Fruit fly (Drosophila melanogaster): ENCODE results near the gene CG44004.

The CG44004 gene

DNA sequence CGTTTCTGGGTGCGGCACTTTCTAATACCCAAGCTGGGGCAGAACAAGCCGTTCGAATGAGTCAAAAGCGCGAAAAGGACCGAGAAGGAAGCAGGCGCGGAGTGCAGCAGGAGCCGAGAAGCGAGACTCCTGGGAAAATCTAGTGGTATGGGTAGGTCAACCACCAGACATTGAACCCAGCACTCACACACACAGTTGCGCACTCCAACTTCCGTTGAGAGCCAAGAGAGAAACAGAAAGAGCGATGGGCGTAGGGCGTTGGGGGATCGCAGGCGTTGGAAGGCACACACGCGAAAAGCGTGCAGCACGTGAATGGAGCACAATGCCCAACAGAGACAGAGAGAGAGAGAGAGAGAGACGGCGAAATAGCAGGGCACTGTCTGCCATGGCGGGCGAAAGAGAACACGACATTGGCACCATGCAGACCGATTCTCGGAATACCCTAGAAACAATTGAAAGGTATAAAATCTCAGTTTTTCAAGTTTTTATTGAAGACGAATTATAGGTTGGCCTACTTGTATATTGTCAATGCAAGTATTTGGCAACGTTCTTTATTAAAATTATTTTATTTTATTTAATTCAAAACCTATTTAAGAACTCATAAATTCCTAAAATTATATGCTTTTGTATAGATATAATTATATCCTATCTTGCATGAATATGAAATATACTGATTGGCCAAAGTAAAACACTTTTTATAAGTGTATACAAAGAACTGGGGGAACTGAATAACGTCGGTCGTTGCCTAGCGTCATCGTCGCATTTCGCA is 4.2 kb upstream of the CG44004 start:
- TF ChIP-seq CG8159 (tag; optimal IDR thresholded peaks at IDR 0.05) (peak; percentile 99), D1 (tag; optimal IDR thresholded peaks at IDR 0.05) (peak; percentile 97), CG4496 (GFP tag; IDR thresholded peaks at IDR 0.05) (peak; percentile 91), CG32121 (GFP tag; IDR thresholded peaks at IDR 0.05) (peak; percentile 92), fd96Ca (GFP tag; IDR thresholded peaks at IDR 0.05) (peak; percentile 90), Pif1A (GFP tag; optimal IDR thresholded peaks at IDR 0.05) (peak; percentile 76), gl (tag; optimal IDR thresholded peaks at IDR 0.05) (peak; percentile 78), Snoo (tag; optimal IDR thresholded peaks at IDR 0.05) (peak; percentile 74), Ets98B (GFP tag; IDR thresholded peaks at IDR 0.05) (peak; percentile 85), EcR (GFP tag; optimal IDR thresholded peaks at IDR 0.05) (peak; percentile 99), CG13204 (GFP tag; optimal IDR thresholded peaks at IDR 0.05) (peak; percentile 90), CG14655 (GFP tag; optimal IDR thresholded peaks at IDR 0.05) (peak; percentile 99), CG15710 (tag; optimal IDR thresholded peaks at IDR 0.05) (peak; percentile 99), CG10348 (GFP tag; IDR thresholded peaks at IDR 0.05) (peak; percentile 86), CG9948 (tag; optimal IDR thresholded peaks at IDR 0.05) (peak; percentile 99), rn (GFP tag; IDR thresholded peaks at IDR 0.05) (peak; percentile 84), CG8301 (tag; optimal IDR thresholded peaks at IDR 0.05) (peak; percentile 96), Pif1B (GFP tag; optimal IDR thresholded peaks at IDR 0.05) (peak; percentile 88), CG17806 (tag; optimal IDR thresholded peaks at IDR 0.05) (peak; percentile 96), CG34367 (tag; optimal IDR thresholded peaks at IDR 0.05) (peak; percentile 96), CG12605 (GFP tag; IDR thresholded peaks at IDR 0.05) (peak; percentile 71)

DNA sequence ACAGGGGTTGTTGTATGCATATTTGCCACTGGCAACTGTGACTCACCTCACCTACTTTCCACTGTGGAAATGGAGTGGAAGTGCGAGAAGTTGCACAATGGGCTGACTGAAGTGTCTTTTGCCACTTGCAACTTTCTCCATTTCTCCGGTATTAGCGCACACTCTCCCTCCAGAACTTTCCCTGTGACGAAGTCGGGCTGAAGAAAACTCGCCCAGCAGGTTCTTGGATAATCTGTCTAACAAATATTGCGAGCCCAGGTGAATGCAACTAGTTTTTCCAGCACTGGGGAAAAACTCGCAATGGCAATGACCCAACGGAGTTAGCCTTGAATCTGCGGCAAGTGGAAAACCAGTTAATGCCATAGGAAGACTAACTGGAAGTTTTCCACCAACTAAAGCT is 3.0 kb upstream of the CG44004 start:
- TF ChIP-seq CG4496 (GFP tag; IDR thresholded peaks at IDR 0.05) (0 out of 3 replicates have a peak, but pooled peaks have one; percentile 47), CG8301 (tag; optimal IDR thresholded peaks at IDR 0.05) (peak; percentile 67), fd96Ca (GFP tag; IDR thresholded peaks at IDR 0.05) (no peak; the same call in 1 of the 3 replicates), CG14655 (GFP tag; optimal IDR thresholded peaks at IDR 0.05) (peak; percentile 74), CG13204 (GFP tag; optimal IDR thresholded peaks at IDR 0.05) (no peak)

dm6 chr3L:18075853-18076252 is 2.2 kb upstream of the CG44004 start:
- TF ChIP-seq Pif1B (GFP tag; optimal IDR thresholded peaks at IDR 0.05) (no peak), CG15710 (tag; optimal IDR thresholded peaks at IDR 0.05) (peak; percentile 19), Pif1A (GFP tag; optimal IDR thresholded peaks at IDR 0.05) (no peak), CG4496 (GFP tag; IDR thresholded peaks at IDR 0.05) (peak; percentile 60; the same call in 1 of the 3 replicates), CG17806 (tag; optimal IDR thresholded peaks at IDR 0.05) (peak; percentile 30), D1 (tag; optimal IDR thresholded peaks at IDR 0.05) (no peak), CG8301 (tag; optimal IDR thresholded peaks at IDR 0.05) (peak; percentile 2), CG8159 (tag; optimal IDR thresholded peaks at IDR 0.05) (peak; percentile 31), fd96Ca (GFP tag; IDR thresholded peaks at IDR 0.05) (no peak), rn (GFP tag; IDR thresholded peaks at IDR 0.05) (no peak), EcR (GFP tag; optimal IDR thresholded peaks at IDR 0.05) (peak; percentile 87), CG34367 (tag; optimal IDR thresholded peaks at IDR 0.05) (no peak), CG9948 (tag; optimal IDR thresholded peaks at IDR 0.05) (peak; percentile 21), CG14655 (GFP tag; optimal IDR thresholded peaks at IDR 0.05) (peak; percentile 57)

DNA sequence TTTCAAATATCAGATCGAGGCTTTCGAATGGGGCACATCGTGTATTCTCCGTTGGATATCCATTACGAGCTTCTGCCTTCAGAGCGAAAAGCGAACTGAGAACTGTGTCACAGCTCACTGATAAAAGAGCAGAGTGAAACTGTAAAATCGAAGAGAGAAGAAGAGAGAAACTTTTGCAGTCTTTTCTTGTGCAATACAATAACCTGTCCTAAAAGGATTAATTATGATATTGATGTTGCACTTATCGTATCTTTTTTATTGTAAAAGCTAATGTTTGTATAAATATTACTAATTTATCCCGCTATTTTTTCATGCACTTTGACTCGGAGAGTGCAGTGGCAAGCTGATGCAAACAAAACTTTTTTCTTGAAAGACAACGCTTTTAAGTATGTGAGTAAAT is 1.3 kb upstream of the CG44004 start:
- TF ChIP-seq CG8301 (tag; optimal IDR thresholded peaks at IDR 0.05) (peak; percentile 8), CG12605 (GFP tag; IDR thresholded peaks at IDR 0.05) (0 out of 2 replicates have a peak, but pooled peaks have one; percentile 16), fd96Ca (GFP tag; IDR thresholded peaks at IDR 0.05) (no peak), D1 (tag; optimal IDR thresholded peaks at IDR 0.05) (peak; percentile 45), CG10348 (GFP tag; IDR thresholded peaks at IDR 0.05) (no peak), rn (GFP tag; IDR thresholded peaks at IDR 0.05) (no peak), EcR (GFP tag; optimal IDR thresholded peaks at IDR 0.05) (peak; percentile 76)

DNA sequence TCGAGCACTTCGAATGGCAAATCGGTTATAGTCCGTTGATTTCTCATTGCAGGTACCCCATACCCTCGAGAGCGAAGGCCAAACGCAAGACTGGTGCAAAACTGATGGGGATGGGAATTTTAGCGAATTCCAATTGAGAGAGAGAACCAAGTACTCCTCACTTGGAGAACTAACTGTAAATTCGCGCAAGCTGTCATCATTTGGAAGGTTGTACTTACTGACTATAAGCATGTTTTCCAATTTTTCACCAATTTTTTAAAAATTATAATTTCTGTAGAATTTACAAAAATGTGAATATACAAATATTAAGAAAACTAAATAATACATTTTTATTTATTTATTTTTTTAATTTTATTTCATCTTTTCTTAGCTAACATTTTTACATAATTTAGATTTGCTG is 1.6 kb downstream of the CG44004 start, which contains the start of gene CG44005:
Gene CG44005, minus strand, starts transcription at position 101 of the 400 bp plus-strand sequence.
- TF ChIP-seq CG4496 (GFP tag; IDR thresholded peaks at IDR 0.05) (no peak), CG12605 (GFP tag; IDR thresholded peaks at IDR 0.05) (no peak)

dm6 chr3L:18070050-18070449 is 3.6 kb downstream of the CG44004 start, which contains the start of gene CG44006:
TSS of gene CG44006 (minus strand) at chr3L:18070150.
- TF ChIP-seq gl (tag; optimal IDR thresholded peaks at IDR 0.05) = no peak
- no peak; the same call in 2 of the 3 replicates for TF ChIP-seq CG4496 (GFP tag; IDR thresholded peaks at IDR 0.05)
- TF ChIP-seq CG8301 (tag; optimal IDR thresholded peaks at IDR 0.05) = no peak
- TF ChIP-seq EcR (GFP tag; optimal IDR thresholded peaks at IDR 0.05) = peak; percentile 68
- TF ChIP-seq CG12605 (GFP tag; IDR thresholded peaks at IDR 0.05) = peak; percentile 16; the same call in 1 of the 2 replicates
- no peak for TF ChIP-seq CG13204 (GFP tag; optimal IDR thresholded peaks at IDR 0.05)
- TF ChIP-seq Pif1B (GFP tag; optimal IDR thresholded peaks at IDR 0.05) = no peak
- TF ChIP-seq D1 (tag; optimal IDR thresholded peaks at IDR 0.05) = no peak
- no peak for TF ChIP-seq CG14655 (GFP tag; optimal IDR thresholded peaks at IDR 0.05)
- TF ChIP-seq CG15710 (tag; optimal IDR thresholded peaks at IDR 0.05) = no peak

Measured in whole organism, pupa.